Worm (Caenorhabditis elegans): Measurements from ENCODE around the gene nlt-1.

The nlt-1 gene

ce11 chrII:9974967-9975366, 26.0 kb downstream of the nlt-1 start, which contains the start of gene aakg-5:
TSS of gene aakg-5 (minus strand) at chrII:9975125.
- peak; percentile 3 for TF ChIP-seq Y55F3AM.14 (GFP tag; optimal IDR thresholded peaks at IDR 0.05)
- TF ChIP-seq R02D3.7 (tag; optimal IDR thresholded peaks at IDR 0.05) = no peak
- peak; percentile 82 for TF ChIP-seq fos-1 (tag; optimal IDR thresholded peaks at IDR 0.05)
- TF ChIP-seq nhr-12 (tag; optimal IDR thresholded peaks at IDR 0.05) = no peak
- peak in 1 of 2 experiments; percentile 85 for TF ChIP-seq lsy-2 (tag; optimal IDR thresholded peaks at IDR 0.05)
- TF ChIP-seq mdl-1 (tag; optimal IDR thresholded peaks at IDR 0.05) = peak; percentile 31 to 74
- peak; percentile 28 for TF ChIP-seq unc-62 (GFP tag; optimal IDR thresholded peaks at IDR 0.05)
- no peak for TF ChIP-seq ZK546.5 (tag; optimal IDR thresholded peaks at IDR 0.05)
- peak; percentile 20 for TF ChIP-seq zag-1 (tag; optimal IDR thresholded peaks at IDR 0.05)
- TF ChIP-seq F13H6.1 (tag; optimal IDR thresholded peaks at IDR 0.05) = peak; percentile 95
- TF ChIP-seq alr-1 (tag; optimal IDR thresholded peaks at IDR 0.05) = no peak
- TF ChIP-seq unc-55 (GFP tag; optimal IDR thresholded peaks at IDR 0.05) = peak; percentile 73
- peak; percentile 50 for TF ChIP-seq lin-11 (tag; optimal IDR thresholded peaks at IDR 0.05)
- TF ChIP-seq nhr-11 (tag; optimal IDR thresholded peaks at IDR 0.05) = no peak
- peak; percentile 86 for TF ChIP-seq nhr-25 (tag; optimal IDR thresholded peaks at IDR 0.05)
- no peak for TF ChIP-seq mbf-1 (tag; optimal IDR thresholded peaks at IDR 0.05)
- TF ChIP-seq ceh-82 (tag; optimal IDR thresholded peaks at IDR 0.05) = no peak
- TF ChIP-seq nhr-21 (tag; optimal IDR thresholded peaks at IDR 0.05) = peak; percentile 83
- TF ChIP-seq nhr-237 (tag; optimal IDR thresholded peaks at IDR 0.05) = no peak
- TF ChIP-seq egl-27 (tag; optimal IDR thresholded peaks at IDR 0.05) = peak; percentile 90
- no peak for TF ChIP-seq aly-2 (tag; optimal IDR thresholded peaks at IDR 0.05)
- peak; percentile 85 for TF ChIP-seq sma-3 (GFP tag; optimal IDR thresholded peaks at IDR 0.05)
- TF ChIP-seq nhr-77 (tag; optimal IDR thresholded peaks at IDR 0.05) = peak; percentile 46
- no peak for TF ChIP-seq elt-3 (tag; optimal IDR thresholded peaks at IDR 0.05)
- TF ChIP-seq ztf-11 (tag; optimal IDR thresholded peaks at IDR 0.05) = no peak
- TF ChIP-seq elt-1 (tag; optimal IDR thresholded peaks at IDR 0.05) = peak; percentile 22
- TF ChIP-seq ztf-1 (GFP tag; conservative IDR thresholded peaks at IDR 0.05) = no peak
- no peak for TF ChIP-seq nhr-10 (tag; optimal IDR thresholded peaks at IDR 0.05)
- no peak for TF ChIP-seq ama-1 (optimal IDR thresholded peaks at IDR 0.05)
- peak; percentile 58 for TF ChIP-seq mab-5 (tag; optimal IDR thresholded peaks at IDR 0.05)
- TF ChIP-seq unc-39 (tag; optimal IDR thresholded peaks at IDR 0.05) = no peak
- peak; percentile 38 for TF ChIP-seq snpc-4 (tag; optimal IDR thresholded peaks at IDR 0.05)
- TF ChIP-seq lin-13 (GFP tag; optimal IDR thresholded peaks at IDR 0.05) = peak; percentile 70
- peak; percentile 82 for TF ChIP-seq C34F6.9 (tag; optimal IDR thresholded peaks at IDR 0.05)
- TF ChIP-seq blmp-1 (tag; optimal IDR thresholded peaks at IDR 0.05; ENCODE audit: insufficient read depth) = peak; percentile 65
- no peak for TF ChIP-seq skn-1 (tag; optimal IDR thresholded peaks at IDR 0.05)
- peak; percentile 74 for TF ChIP-seq ceh-16 (tag; optimal IDR thresholded peaks at IDR 0.05)
- TF ChIP-seq peb-1 (tag; optimal IDR thresholded peaks at IDR 0.05) = no peak
- TF ChIP-seq crh-2 (tag; optimal IDR thresholded peaks at IDR 0.05) = peak; percentile 91
- peak; percentile 81 for TF ChIP-seq gmeb-1 (tag; optimal IDR thresholded peaks at IDR 0.05)
- TF ChIP-seq nhr-23 (tag; optimal IDR thresholded peaks at IDR 0.05) = no peak
- TF ChIP-seq dmd-4 (tag; optimal IDR thresholded peaks at IDR 0.05) = no peak
- TF ChIP-seq sem-4 (tag; optimal IDR thresholded peaks at IDR 0.05) = peak; percentile 81
- peak; percentile 73 for TF ChIP-seq nhr-6 (tag; optimal IDR thresholded peaks at IDR 0.05)
- peak; percentile 59 for TF ChIP-seq ztf-4 (tag; optimal IDR thresholded peaks at IDR 0.05)
- no peak for TF ChIP-seq lin-39 (tag; optimal IDR thresholded peaks at IDR 0.05)
- peak; percentile 98 for TF ChIP-seq sma-9 (GFP tag; optimal IDR thresholded peaks at IDR 0.05)
- no peak for TF ChIP-seq sma-9 (tag; optimal IDR thresholded peaks at IDR 0.05)
- peak; percentile 88 for TF ChIP-seq nhr-129 (tag; optimal IDR thresholded peaks at IDR 0.05)
